Worm (Caenorhabditis elegans) whole organism, L3 larva: ENCODE data around the gene ndx-6.

Experiments used
- ceh-82 ChIP-seq: fragments of 150-350 bp; optimal IDR thresholded peaks from 2 replicates; lab custom pipeline; 2014; ENCODE audit warnings: missing biosample characterization, missing genetic modification characterization
- egl-27 ChIP-seq: sonication (generic microtip); optimal IDR thresholded peaks from 4 replicates; lab custom pipeline; 2017; ENCODE audit warnings: missing biosample characterization, missing genetic modification reagents, missing genetic modification characterization
- fkh-10 ChIP-seq: sonication (generic microtip); optimal IDR thresholded peaks from 2 replicates; lab custom pipeline; 2017; ENCODE audit warnings: missing biosample characterization, missing genetic modification reagents, missing genetic modification characterization
- lin-15B ChIP-seq: fragments of 150-350 bp; optimal IDR thresholded peaks from 2 replicates; lab custom pipeline; 2014; ENCODE audit warnings: missing biosample characterization, missing genetic modification characterization
- nhr-12 ChIP-seq: fragments of 150-350 bp; optimal IDR thresholded peaks from 2 replicates; lab custom pipeline; 2014; ENCODE audit warnings: missing biosample characterization, missing genetic modification characterization
- nhr-23 ChIP-seq: fragments of 150-350 bp; optimal IDR thresholded peaks from 2 replicates; lab custom pipeline; 2014; ENCODE audit warnings: missing biosample characterization, missing genetic modification reagents, missing genetic modification characterization
- nhr-237 ChIP-seq: fragments of 150-350 bp; optimal IDR thresholded peaks from 2 replicates; lab custom pipeline; 2014; ENCODE audit warnings: missing biosample characterization, missing genetic modification characterization
- pha-4 ChIP-seq: fragments of 150-350 bp; optimal IDR thresholded peaks from 2 replicates; lab custom pipeline; 2014; ENCODE audit warnings: missing biosample characterization, missing genetic modification reagents, missing genetic modification characterization
- pqm-1 ChIP-seq: fragments of 150-350 bp; optimal IDR thresholded peaks from 2 replicates; lab custom pipeline; 2017; ENCODE audit warnings: missing biosample characterization, missing genetic modification characterization, inconsistent platforms
- sea-2 ChIP-seq: fragments of 150-350 bp; sonication (generic microtip); optimal IDR thresholded peaks from 4 replicates; lab custom pipeline; 2014; ENCODE audit warnings: missing biosample characterization, missing genetic modification reagents, missing genetic modification characterization
- unc-62 ChIP-seq: fragments of 150-350 bp; sonication (generic microtip); optimal IDR thresholded peaks from 4 replicates; lab custom pipeline; 2014; ENCODE audit warnings: missing biosample characterization, missing genetic modification reagents, missing genetic modification characterization

DNA sequence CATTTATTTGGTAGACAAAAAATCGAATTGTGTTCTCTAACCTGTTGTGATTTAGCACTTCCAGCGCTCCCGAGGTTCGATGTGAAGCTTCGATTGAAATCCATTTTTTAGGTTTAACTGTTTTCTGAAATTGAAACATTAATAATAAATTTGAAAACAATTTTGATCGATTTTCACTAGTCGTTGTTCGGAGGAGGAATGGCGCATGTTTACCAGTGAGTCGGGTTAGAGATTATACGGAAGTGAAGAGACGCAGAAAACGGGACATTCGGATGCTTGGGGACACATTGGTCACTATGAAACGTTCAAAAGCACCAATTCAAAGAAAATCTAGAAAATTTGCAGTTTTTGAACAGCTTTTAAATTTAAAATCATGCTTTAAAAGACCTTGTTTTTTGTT lies 9.1 kb upstream of the ndx-6 start, which contains the start of gene fbxl-3:
- TF ChIP-seq lin-15B, result no peak
- TF ChIP-seq nhr-23, result no peak
- no peak for TF ChIP-seq egl-27 (tag; lab: Kevin White, UChicago)
- TF ChIP-seq nhr-237 (tag; lab: Kevin White, UChicago), result no peak
- no peak for TF ChIP-seq fkh-10 (GFP tag; lab: Kevin White, UChicago)
- TF ChIP-seq sea-2 (GFP tag; lab: Kevin White, UChicago), result no peak
- no peak for TF ChIP-seq pqm-1 (tag; lab: Kevin White, UChicago)
- no peak for TF ChIP-seq pha-4 (tag; lab: Kevin White, UChicago)
- TF ChIP-seq unc-62, result no peak
- TF ChIP-seq nhr-12 (tag; lab: Kevin White, UChicago), result no peak
- no peak for TF ChIP-seq ceh-82 (tag; lab: Kevin White, UChicago)
